Fruit fly (Drosophila melanogaster): ENCODE data around the gene CG32982.

CG32982 gene

dm6 chr2L:9210864-9211701 lies 85.5 kb downstream of the CG32982 start (continued):
- TF ChIP-seq corto (GFP tag; optimal IDR thresholded peaks at IDR 0.05): peak; percentile 88
- 0 out of 3 replicates have a peak, but pooled peaks have one; percentile 26 for TF ChIP-seq Dbx (GFP tag; IDR thresholded peaks at IDR 0.05)
- TF ChIP-seq HmgD (GFP tag; optimal IDR thresholded peaks at IDR 0.05): no peak
- TF ChIP-seq tx (GFP tag; optimal IDR thresholded peaks at IDR 0.05): no peak
- TF ChIP-seq CG14667 (GFP tag; IDR thresholded peaks at IDR 0.05): no peak
- TF ChIP-seq CG11093 (GFP tag; IDR thresholded peaks at IDR 0.05): peak; percentile 47; the same call in 1 of the 3 replicates
- TF ChIP-seq hbn (GFP tag; IDR thresholded peaks at IDR 0.05; ENCODE audit: partially characterized antibody): no peak
- peak; percentile 30; the same call in 1 of the 2 replicates for TF ChIP-seq E2f1 (GFP tag; IDR thresholded peaks at IDR 0.05)
- TF ChIP-seq tap (tag; optimal IDR thresholded peaks at IDR 0.05): peak; percentile 34
- peak; percentile 35 for TF ChIP-seq zf30C (GFP tag; optimal IDR thresholded peaks at IDR 0.05)
- TF ChIP-seq cato (GFP tag; optimal IDR thresholded peaks at IDR 0.05; ENCODE audit: borderline replicate concordance): no peak
- no peak for TF ChIP-seq Hey (tag; optimal IDR thresholded peaks at IDR 0.05)
- no peak for TF ChIP-seq H2.0 (GFP tag; IDR thresholded peaks at IDR 0.05)
- TF ChIP-seq wek (GFP tag; optimal IDR thresholded peaks at IDR 0.05): no peak
- TF ChIP-seq vvl (GFP tag; IDR thresholded peaks at IDR 0.05): peak; percentile 73; the same call in 1 of the 2 replicates
- peak; percentile 50; the same call in 1 of the 2 replicates for TF ChIP-seq stc (GFP tag; IDR thresholded peaks at IDR 0.05)
- TF ChIP-seq CG6254 (GFP tag; optimal IDR thresholded peaks at IDR 0.05): peak; percentile 54
- TF ChIP-seq nmo (GFP tag; optimal IDR thresholded peaks at IDR 0.05): peak; percentile 81
- TF ChIP-seq CG30020 (tag; optimal IDR thresholded peaks at IDR 0.05): no peak
- no peak for TF ChIP-seq chinmo (GFP tag; IDR thresholded peaks at IDR 0.05; ENCODE audit: partially characterized antibody)
- TF ChIP-seq Vsx1 (GFP tag; optimal IDR thresholded peaks at IDR 0.05): peak; percentile 30
- 0 out of 4 replicates have a peak, but pooled peaks have one; percentile 22 for TF ChIP-seq Gug (GFP tag; IDR thresholded peaks at IDR 0.05)
- TF ChIP-seq kah (GFP tag; optimal IDR thresholded peaks at IDR 0.05): no peak
- no peak for TF ChIP-seq CrebB (tag; optimal IDR thresholded peaks at IDR 0.05)
- TF ChIP-seq Gsc (GFP tag; IDR thresholded peaks at IDR 0.05): no peak
- no peak for TF ChIP-seq CG6791 (GFP tag; IDR thresholded peaks at IDR 0.05; ENCODE audit: partially characterized antibody)
- TF ChIP-seq chif (GFP tag; optimal IDR thresholded peaks at IDR 0.05): peak; percentile 40 to 44
- no peak for TF ChIP-seq Dfd (GFP tag; optimal IDR thresholded peaks at IDR 0.05)
- no peak; the same call in 1 of the 2 replicates for TF ChIP-seq CG7372 (GFP tag; IDR thresholded peaks at IDR 0.05)
- no peak for TF ChIP-seq unc-4 (GFP tag; IDR thresholded peaks at IDR 0.05; ENCODE audit: partially characterized antibody)
- TF ChIP-seq CG14965 (GFP tag; optimal IDR thresholded peaks at IDR 0.05; ENCODE audit: borderline replicate concordance): no peak
- no peak for TF ChIP-seq stwl (tag; optimal IDR thresholded peaks at IDR 0.05)
- no peak for TF ChIP-seq repo (GFP tag; optimal IDR thresholded peaks at IDR 0.05)
- TF ChIP-seq sc (optimal IDR thresholded peaks at IDR 0.05): no peak
- TF ChIP-seq sc (GFP tag; optimal IDR thresholded peaks at IDR 0.05): peak; percentile 58
- no peak; the same call in 1 of the 2 replicates for TF ChIP-seq klu (GFP tag; IDR thresholded peaks at IDR 0.05)
- peak; percentile 26 for TF ChIP-seq CG10274 (GFP tag; optimal IDR thresholded peaks at IDR 0.05)
- TF ChIP-seq CG13287 (GFP tag; IDR thresholded peaks at IDR 0.05; ENCODE audit: partially characterized antibody): no peak
- TF ChIP-seq CG1647 (GFP tag; optimal IDR thresholded peaks at IDR 0.05): peak; percentile 38
- TF ChIP-seq ERR (GFP tag; optimal IDR thresholded peaks at IDR 0.05): no peak
- TF ChIP-seq NfI (GFP tag; optimal IDR thresholded peaks at IDR 0.05): peak; percentile 13
- TF ChIP-seq onecut (GFP tag; IDR thresholded peaks at IDR 0.05): no peak
- no peak for TF ChIP-seq Awh (GFP tag; IDR thresholded peaks at IDR 0.05)
- no peak for TF ChIP-seq CG7928 (GFP tag; optimal IDR thresholded peaks at IDR 0.05)
- TF ChIP-seq CG10147 (GFP tag; optimal IDR thresholded peaks at IDR 0.05): peak; percentile 66
- no peak for TF ChIP-seq BEAF-32 (GFP tag; optimal IDR thresholded peaks at IDR 0.05)
- no peak for TF ChIP-seq NC2α (GFP tag; optimal IDR thresholded peaks at IDR 0.05)
- no peak for TF ChIP-seq luna (GFP tag; optimal IDR thresholded peaks at IDR 0.05)

Measured in whole organism, embryonic.